Fruit fly (Drosophila melanogaster): ENCODE measurements around the gene rdgC.

dm6 chr3L:20306142-20306541, 58.3 kb downstream of the rdgC start, which contains the start of gene CG32225:
- TF ChIP-seq CG3919 (GFP tag; optimal IDR thresholded peaks at IDR 0.05) (no peak), eg (GFP tag; IDR thresholded peaks at IDR 0.05) (no peak; the same call in 2 of the 3 replicates), CG6163 (GFP tag; IDR thresholded peaks at IDR 0.05) (no peak), net (GFP tag; optimal IDR thresholded peaks at IDR 0.05) (no peak), Ets21C (GFP tag; optimal IDR thresholded peaks at IDR 0.05) (no peak), Lpt (GFP tag; optimal IDR thresholded peaks at IDR 0.05) (no peak), CG6808 (GFP tag; optimal IDR thresholded peaks at IDR 0.05) (no peak), OdsH (GFP tag; optimal IDR thresholded peaks at IDR 0.05) (no peak), Eip93F (GFP tag; optimal IDR thresholded peaks at IDR 0.05) (no peak)
